Fruit fly (Drosophila melanogaster): Measurements from ENCODE around the gene PpD3.
A peak's percentile ranks its signal among the peaks of the same experiment; 100 is the strongest.

PpD3 gene

dm6 chr3R:9705008-9705628 is 42.6 kb upstream of the PpD3 start, which contains the start of gene Unc-115a (continued):
- peak; percentile 19 for TF ChIP-seq CG6765 (GFP tag; optimal IDR thresholded peaks at IDR 0.05)
- no peak for TF ChIP-seq CG4820 (GFP tag; optimal IDR thresholded peaks at IDR 0.05)
- no peak for TF ChIP-seq Poxn (GFP tag; IDR thresholded peaks at IDR 0.05)
- no peak for TF ChIP-seq lmd (GFP tag; IDR thresholded peaks at IDR 0.05)
- no peak for TF ChIP-seq CkIIα-i1 (GFP tag; IDR thresholded peaks at IDR 0.05)
- TF ChIP-seq amos (GFP tag; IDR thresholded peaks at IDR 0.05; ENCODE audit: partially characterized antibody): no peak
- peak; percentile 20 for TF ChIP-seq CG18764 (GFP tag; optimal IDR thresholded peaks at IDR 0.05)
- TF ChIP-seq CG34422 (GFP tag; IDR thresholded peaks at IDR 0.05): no peak
- no peak for TF ChIP-seq CG7745 (tag; optimal IDR thresholded peaks at IDR 0.05)
- no peak for TF ChIP-seq hth (optimal IDR thresholded peaks at IDR 0.05)
- TF ChIP-seq HmgZ (tag; optimal IDR thresholded peaks at IDR 0.05): peak; percentile 92
- TF ChIP-seq CrebB (tag; optimal IDR thresholded peaks at IDR 0.05): peak; percentile 18
- peak; percentile 68 for TF ChIP-seq chn (GFP tag; optimal IDR thresholded peaks at IDR 0.05)
- no peak for TF ChIP-seq tll (GFP tag; optimal IDR thresholded peaks at IDR 0.05)
- TF ChIP-seq ftz-f1 (GFP tag; optimal IDR thresholded peaks at IDR 0.05): peak; percentile 58
- no peak for TF ChIP-seq CG6254 (GFP tag; optimal IDR thresholded peaks at IDR 0.05)
- peak; percentile 86 for TF ChIP-seq bigmax (GFP tag; optimal IDR thresholded peaks at IDR 0.05)
- no peak for TF ChIP-seq CG18599 (GFP tag; optimal IDR thresholded peaks at IDR 0.05)
- peak; percentile 42 for TF ChIP-seq CG31365 (tag; optimal IDR thresholded peaks at IDR 0.05)
- no peak for TF ChIP-seq CG4854 (GFP tag; optimal IDR thresholded peaks at IDR 0.05)
- TF ChIP-seq Atf3 (GFP tag; optimal IDR thresholded peaks at IDR 0.05): peak; percentile 29
- TF ChIP-seq CG16813 (GFP tag; IDR thresholded peaks at IDR 0.05; ENCODE audit: partially characterized antibody): no peak
- TF ChIP-seq abd-A (tag; optimal IDR thresholded peaks at IDR 0.05): no peak
- no peak for TF ChIP-seq tna (GFP tag; IDR thresholded peaks at IDR 0.05; ENCODE audit: partially characterized antibody)
- TF ChIP-seq Dfd (GFP tag; optimal IDR thresholded peaks at IDR 0.05): no peak
- no peak for TF ChIP-seq CG2199 (GFP tag; IDR thresholded peaks at IDR 0.05)
- no peak for TF ChIP-seq CG9215 (GFP tag; IDR thresholded peaks at IDR 0.05)
- TF ChIP-seq CG14860 (GFP tag; IDR thresholded peaks at IDR 0.05; ENCODE audit: partially characterized antibody): no peak
- TF ChIP-seq ewg (GFP tag; optimal IDR thresholded peaks at IDR 0.05): peak; percentile 15
- no peak for TF ChIP-seq Chrac-16 (GFP tag; optimal IDR thresholded peaks at IDR 0.05)
- TF ChIP-seq Mad (GFP tag; optimal IDR thresholded peaks at IDR 0.05): peak; percentile 63
- peak; percentile 62 for TF ChIP-seq CG12769 (tag; optimal IDR thresholded peaks at IDR 0.05)
- no peak for TF ChIP-seq pfk (GFP tag; optimal IDR thresholded peaks at IDR 0.05)
- peak; percentile 13 for TF ChIP-seq CG7786 (GFP tag; optimal IDR thresholded peaks at IDR 0.05)
- peak; percentile 85 for TF ChIP-seq CG15514 (GFP tag; optimal IDR thresholded peaks at IDR 0.05)
- peak; percentile 24 for TF ChIP-seq Hr3 (GFP tag; optimal IDR thresholded peaks at IDR 0.05)
- TF ChIP-seq zf30C (GFP tag; optimal IDR thresholded peaks at IDR 0.05): peak; percentile 30
- TF ChIP-seq trem (tag; optimal IDR thresholded peaks at IDR 0.05): peak; percentile 79
- TF ChIP-seq CG4707 (GFP tag; optimal IDR thresholded peaks at IDR 0.05): no peak
- TF ChIP-seq Side (GFP tag; optimal IDR thresholded peaks at IDR 0.05): peak; percentile 44
- TF ChIP-seq Hmr (GFP tag; optimal IDR thresholded peaks at IDR 0.05): peak; percentile 83
- no peak for TF ChIP-seq pan (optimal IDR thresholded peaks at IDR 0.05)
- no peak for TF ChIP-seq pan (GFP tag; optimal IDR thresholded peaks at IDR 0.05 in 1 of 2, IDR thresholded peaks at IDR 0.05 in 1 of 2)
- TF ChIP-seq CG12104 (GFP tag; optimal IDR thresholded peaks at IDR 0.05): peak; percentile 29
- peak; percentile 47 for TF ChIP-seq salm (tag; optimal IDR thresholded peaks at IDR 0.05)
- TF ChIP-seq Adf1 (GFP tag; IDR thresholded peaks at IDR 0.05): no peak
- TF ChIP-seq Neu2 (GFP tag; optimal IDR thresholded peaks at IDR 0.05; ENCODE audit: borderline replicate concordance): no peak
- TF ChIP-seq sim (GFP tag; IDR thresholded peaks at IDR 0.05): no peak
- no peak for TF ChIP-seq twi (tag; optimal IDR thresholded peaks at IDR 0.05)
- TF ChIP-seq CG10274 (GFP tag; optimal IDR thresholded peaks at IDR 0.05): no peak

All from whole organism, embryonic.